Worm (Caenorhabditis elegans) whole organism, mixed stage, embryonic: Measurements from ENCODE around the gene Y57G11C.499.
"Not testable (repeated sequence)": the region's sequence is repeated elsewhere in the genome, so short reads cannot be mapped to it uniquely, and the experiment has no call there.

ENCODE experiments used
- M03D4.4 ChIP-seq: sonication (generic microtip); optimal IDR thresholded peaks from 2 replicates; lab custom pipeline; 2017; ENCODE audit warnings: mild to moderate bottlenecking, missing genetic modification characterization, missing compliant biosample characterization
- blmp-1 ChIP-seq: fragments of 150-350 bp; optimal IDR thresholded peaks from 2 replicates; lab custom pipeline; 2014; ENCODE audit warnings: missing biosample characterization, missing genetic modification characterization
- ceh-39 ChIP-seq: fragments of 150-350 bp; optimal IDR thresholded peaks from 2 replicates; lab custom pipeline; 2014; ENCODE audit warnings: missing biosample characterization, missing genetic modification characterization
- ces-1 ChIP-seq: fragments of 150-350 bp; optimal IDR thresholded peaks from 2 replicates; lab custom pipeline; 2014; ENCODE audit warnings: missing biosample characterization, missing genetic modification reagents, missing genetic modification characterization
- drap-1 ChIP-seq: fragments of 200-800 bp; sonication (Bioruptor generic); optimal IDR thresholded peaks from 3 replicates; lab custom pipeline; 2018; ENCODE audit warnings: mild to moderate bottlenecking, missing genetic modification characterization, missing compliant biosample characterization
- elt-1 ChIP-seq: sonication (generic microtip); optimal IDR thresholded peaks from 2 replicates; lab custom pipeline; 2017; ENCODE audit warnings: missing genetic modification characterization, mild to moderate bottlenecking, missing compliant biosample characterization, antibody characterized with exemption, moderate library complexity, borderline replicate concordance; ENCODE audit not compliant: insufficient read depth
- ham-2 ChIP-seq: fragments of 200-800 bp; sonication (Bioruptor generic); optimal IDR thresholded peaks from 2 replicates; lab custom pipeline; 2018; ENCODE audit warnings: mild to moderate bottlenecking, missing genetic modification characterization, missing compliant biosample characterization
- hlh-1 ChIP-seq: fragments of 150-350 bp; optimal IDR thresholded peaks from 2 replicates; lab custom pipeline; 2014; ENCODE audit warnings: missing biosample characterization, missing genetic modification reagents, missing genetic modification characterization
- lin-32 ChIP-seq: fragments of 200-800 bp; sonication (Bioruptor generic); optimal IDR thresholded peaks from 2 replicates; lab custom pipeline; 2018; ENCODE audit warnings: mild to moderate bottlenecking, missing genetic modification characterization, missing compliant biosample characterization
- lsy-2 ChIP-seq: fragments of 150-350 bp; optimal IDR thresholded peaks from 2 replicates; lab custom pipeline; 2014; ENCODE audit warnings: missing biosample characterization, missing genetic modification characterization
- mab-5 ChIP-seq: fragments of 150-350 bp; optimal IDR thresholded peaks from 2 replicates; lab custom pipeline; 2014; ENCODE audit warnings: missing biosample characterization, missing genetic modification characterization
- nhr-12 ChIP-seq: fragments of 150-350 bp; optimal IDR thresholded peaks from 2 replicates; lab custom pipeline; 2014; ENCODE audit warnings: missing biosample characterization, missing genetic modification characterization
- nhr-2 ChIP-seq: fragments of 150-350 bp; optimal IDR thresholded peaks from 2 replicates; lab custom pipeline; 2014; ENCODE audit warnings: missing biosample characterization, missing genetic modification characterization
- nhr-28 ChIP-seq: fragments of 150-350 bp; optimal IDR thresholded peaks from 2 replicates; lab custom pipeline; 2014; ENCODE audit warnings: missing biosample characterization, missing genetic modification characterization
- pha-4 ChIP-seq: fragments of 150-350 bp; optimal IDR thresholded peaks from 2 replicates; lab custom pipeline; 2018; ENCODE audit warnings: missing biosample characterization, missing genetic modification reagents, missing genetic modification characterization
- sem-2 ChIP-seq: fragments of 200-800 bp; sonication (Bioruptor generic); optimal IDR thresholded peaks from 2 replicates; lab custom pipeline; 2018; ENCODE audit warnings: mild to moderate bottlenecking, missing genetic modification characterization, missing compliant biosample characterization
- sptf-1 ChIP-seq: sonication (generic microtip); optimal IDR thresholded peaks from 2 replicates; lab custom pipeline; 2017; ENCODE audit warnings: mild to moderate bottlenecking, missing genetic modification characterization, moderate library complexity, missing compliant biosample characterization
- tbx-8 ChIP-seq: fragments of 200-800 bp; sonication (Bioruptor generic); optimal IDR thresholded peaks from 2 replicates; lab custom pipeline; 2018; ENCODE audit warnings: mild to moderate bottlenecking, missing genetic modification characterization, moderate library complexity, missing compliant biosample characterization
- unc-120 ChIP-seq: sonication (generic microtip); optimal IDR thresholded peaks from 2 replicates; lab custom pipeline; 2017; ENCODE audit warnings: missing genetic modification characterization, missing compliant biosample characterization; ENCODE audit not compliant: poor library complexity, severe bottlenecking
- unc-39 ChIP-seq: fragments of 150-350 bp; optimal IDR thresholded peaks from 2 replicates; lab custom pipeline; 2014; ENCODE audit warnings: missing biosample characterization, missing genetic modification characterization
- unc-62 ChIP-seq: fragments of 150-350 bp; optimal IDR thresholded peaks from 2 replicates; lab custom pipeline; 2014; ENCODE audit warnings: missing biosample characterization, missing genetic modification reagents, missing genetic modification characterization
- ztf-11 ChIP-seq: fragments of 150-350 bp; optimal IDR thresholded peaks from 2 replicates; lab custom pipeline; 2014; ENCODE audit warnings: missing biosample characterization, missing genetic modification characterization

The Y57G11C.499 gene

DNA sequence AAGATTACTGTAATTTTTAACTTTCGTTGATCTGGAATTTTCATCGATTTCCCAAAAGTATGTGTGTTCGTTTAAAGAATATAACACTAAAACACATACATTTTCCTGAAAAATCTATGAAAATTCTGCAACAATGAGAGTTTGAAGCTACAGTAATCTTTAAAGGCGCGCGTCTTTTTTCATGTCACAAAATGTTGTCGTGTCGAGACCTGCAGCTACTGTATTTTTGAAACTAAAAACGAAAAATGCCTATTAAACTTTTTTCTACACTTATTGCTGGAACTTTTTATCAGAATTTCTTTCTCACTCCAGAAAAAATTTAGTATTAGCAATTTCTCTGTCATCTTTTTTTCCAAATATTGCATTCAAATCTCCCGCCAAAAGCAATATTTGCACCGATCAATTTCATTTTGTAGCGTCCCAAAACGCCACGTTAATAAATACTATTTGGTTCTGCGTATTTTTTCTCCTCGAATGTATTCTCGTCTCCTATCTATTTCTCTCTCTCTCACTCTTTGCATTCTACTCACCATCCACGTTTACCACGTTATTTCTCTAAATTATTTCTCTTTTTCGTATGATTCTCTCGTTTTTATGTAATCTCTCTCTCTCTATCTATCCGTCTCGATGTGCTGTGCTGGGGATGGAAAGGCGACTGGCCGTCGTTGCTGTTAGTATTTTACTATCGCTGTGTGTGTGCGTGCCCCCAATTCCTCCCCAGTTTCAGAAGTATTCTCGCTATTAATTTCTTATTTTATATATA lies 31.8 kb upstream of the Y57G11C.499 start, which contains the start of gene melo-1:
melo-1 (plus strand) TSS at position 658 of the 763 bp plus-strand sequence.
- TF ChIP-seq unc-120 (tag; lab: Kevin White, UChicago): peak; percentile 16
- TF ChIP-seq pha-4 (tag; lab: Kevin White, UChicago): peak; percentile 38
- no peak for TF ChIP-seq unc-62 (GFP tag; lab: Kevin White, UChicago)
- no peak for TF ChIP-seq lsy-2 (tag; lab: Kevin White, UChicago)
- no peak for TF ChIP-seq lin-32 (GFP tag; lab: Kevin White, UChicago)
- peak; percentile 83 for TF ChIP-seq ces-1 (GFP tag; lab: Kevin White, UChicago)
- no peak for TF ChIP-seq sem-2 (GFP tag; lab: Kevin White, UChicago)
- TF ChIP-seq M03D4.4 (tag; lab: Kevin White, UChicago): peak; percentile 11

DNA sequence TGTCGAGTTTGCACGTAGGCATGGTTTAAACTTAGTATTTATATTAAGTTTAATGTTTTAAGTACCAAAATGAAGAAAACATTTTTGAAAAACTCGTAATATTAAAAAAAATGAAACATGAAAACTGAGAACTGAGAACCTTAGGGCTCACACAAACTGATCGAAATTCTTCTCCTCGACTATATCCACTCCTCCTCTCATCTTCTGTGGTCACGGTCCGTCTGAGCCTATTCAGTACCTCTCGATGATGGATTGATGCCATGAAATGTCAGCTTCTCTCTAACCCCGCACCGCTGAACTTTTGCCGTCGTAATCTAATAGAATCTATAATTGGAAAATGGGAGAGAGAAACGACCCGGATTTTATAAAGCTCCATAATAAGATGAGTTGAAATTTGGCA lies 29.7 kb upstream of the Y57G11C.499 start, which contains the start of gene nlp-56:
nlp-56 (minus strand) TSS at position 257 of the 400 bp plus-strand sequence.
- no peak for TF ChIP-seq nhr-2 (tag; lab: Kevin White, UChicago)
- TF ChIP-seq ces-1 (GFP tag; lab: Kevin White, UChicago): peak; percentile 37
- no peak for TF ChIP-seq tbx-8
- TF ChIP-seq, all 35 proteins: peak for 1

DNA sequence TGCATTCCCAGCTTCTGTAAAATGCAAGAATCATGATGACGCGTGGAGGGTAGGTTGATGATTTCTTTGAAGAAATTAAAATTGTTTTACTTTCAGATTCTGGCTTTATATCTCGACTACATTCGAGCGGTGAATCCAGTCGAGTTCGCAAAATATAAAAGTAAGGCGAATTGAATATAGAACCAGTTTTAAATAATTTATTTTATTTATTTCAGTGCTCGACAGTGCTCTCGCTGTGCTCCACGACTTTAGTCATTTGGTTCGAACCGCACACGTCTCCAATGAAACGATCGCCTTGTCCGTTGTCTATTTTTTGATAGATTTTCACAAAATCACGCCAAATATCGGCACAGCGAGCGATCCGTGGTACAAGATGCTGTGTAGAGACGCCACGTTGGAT lies 27.5 kb upstream of the Y57G11C.499 start, which contains the start of gene Y57G11C.1130:
Y57G11C.1130 (plus strand) TSS at position 301 of the 400 bp plus-strand sequence.
- TF ChIP-seq unc-39 (tag; lab: Kevin White, UChicago) (no peak), blmp-1 (tag; lab: Kevin White, UChicago) (no peak), ceh-39 (tag; lab: Kevin White, UChicago) (no peak), tbx-8 (no peak), ham-2 (GFP tag; lab: Kevin White, UChicago) (no peak), unc-120 (tag; lab: Kevin White, UChicago) (no peak), lsy-2 (tag; lab: Kevin White, UChicago) (no peak), nhr-12 (tag; lab: Kevin White, UChicago) (no peak), mab-5 (no peak), unc-62 (GFP tag; lab: Kevin White, UChicago) (no peak)

DNA sequence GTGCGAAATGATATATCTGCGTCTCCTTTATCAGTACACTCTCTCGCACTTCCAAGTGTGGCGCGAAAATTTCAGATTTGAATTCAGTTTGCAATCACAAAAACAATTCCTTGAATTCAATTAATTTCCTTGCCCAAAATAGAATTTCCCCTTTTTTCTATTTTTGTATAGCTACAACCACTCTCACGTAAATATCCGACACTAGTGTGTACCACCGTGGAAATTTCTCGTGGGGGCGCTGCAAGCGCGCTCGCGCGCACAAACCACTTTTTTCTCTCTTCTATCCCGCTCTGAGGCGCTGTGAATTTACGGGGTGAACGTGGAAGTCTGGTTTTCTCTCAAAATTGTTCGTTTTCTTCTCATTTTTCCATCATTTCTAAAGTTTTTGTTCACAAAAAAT lies 26.8 kb upstream of the Y57G11C.499 start, which contains the start of gene Y57G11C.8:
Y57G11C.8 (plus strand) TSS at position 301 of the 400 bp plus-strand sequence.
- TF ChIP-seq nhr-28 (tag; lab: Kevin White, UChicago): no peak

DNA sequence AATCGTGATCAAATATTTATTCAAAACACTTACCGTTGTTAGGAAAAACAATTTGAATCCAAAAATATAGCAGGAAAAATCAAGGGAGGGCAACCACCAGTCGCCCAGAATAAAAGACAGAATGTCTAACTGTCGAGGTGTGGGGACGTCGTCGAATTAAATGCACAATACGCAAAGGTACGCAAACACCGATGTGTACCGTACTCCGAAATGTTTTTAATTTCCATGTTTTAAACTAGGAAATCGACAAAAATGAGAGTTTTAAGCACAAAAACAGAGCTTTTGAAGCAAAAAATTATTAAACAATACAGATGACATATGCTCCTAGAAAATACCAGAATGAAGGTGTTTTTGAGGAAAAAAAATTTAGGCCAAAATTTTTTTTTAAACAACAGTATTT lies 19.7 kb upstream of the Y57G11C.499 start, which contains the start of gene Y57G11C.51:
Y57G11C.51 (minus strand) TSS at position 101 of the 400 bp plus-strand sequence.
- TF ChIP-seq lsy-2 (tag; lab: Kevin White, UChicago); unc-120 (tag; lab: Kevin White, UChicago); mab-5: not testable (repeated sequence)

DNA sequence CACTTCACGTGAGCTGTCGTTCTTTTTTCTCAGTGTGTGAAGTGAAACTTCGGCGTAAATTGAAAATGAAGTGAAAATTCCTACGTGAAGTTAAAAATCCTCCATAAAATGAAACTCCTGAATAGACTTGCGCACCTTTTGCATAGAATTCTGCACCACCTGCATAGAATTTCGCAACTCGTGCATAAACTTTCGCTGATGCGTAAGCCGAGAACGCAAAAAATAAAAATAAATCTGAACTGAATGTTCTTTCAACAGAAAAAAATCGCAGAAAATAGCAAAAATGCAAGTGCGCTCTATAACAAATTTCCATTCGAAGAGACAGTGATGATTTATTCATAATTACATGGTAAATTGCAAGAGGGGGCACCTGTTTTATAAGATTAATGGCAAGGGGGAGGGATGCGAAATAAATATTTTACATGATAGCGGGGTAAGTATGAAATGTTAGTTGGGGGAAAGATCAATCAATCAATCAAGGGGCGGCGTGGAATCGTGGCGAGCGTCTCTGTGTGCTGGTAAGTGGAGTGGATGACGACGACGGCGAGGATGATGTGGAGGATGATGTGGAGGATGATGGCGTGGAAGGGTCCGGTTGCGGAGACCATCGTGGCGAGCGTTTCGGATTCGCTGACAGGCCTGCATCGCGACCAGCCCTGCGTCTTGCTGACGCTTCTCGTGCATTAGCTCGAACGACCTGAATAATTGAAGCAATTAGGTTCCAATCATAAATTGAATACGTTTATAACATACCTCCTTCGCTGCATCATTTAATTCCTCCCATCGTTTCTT lies 18.7 kb upstream of the Y57G11C.499 start, which contains the start of gene Y57G11C.36:
Y57G11C.36 (minus strand) TSS at position 502 of the 792 bp plus-strand sequence.
- TF ChIP-seq ztf-11 (tag; lab: Kevin White, UChicago): no peak
- TF ChIP-seq ham-2 (GFP tag; lab: Kevin White, UChicago): no peak

DNA sequence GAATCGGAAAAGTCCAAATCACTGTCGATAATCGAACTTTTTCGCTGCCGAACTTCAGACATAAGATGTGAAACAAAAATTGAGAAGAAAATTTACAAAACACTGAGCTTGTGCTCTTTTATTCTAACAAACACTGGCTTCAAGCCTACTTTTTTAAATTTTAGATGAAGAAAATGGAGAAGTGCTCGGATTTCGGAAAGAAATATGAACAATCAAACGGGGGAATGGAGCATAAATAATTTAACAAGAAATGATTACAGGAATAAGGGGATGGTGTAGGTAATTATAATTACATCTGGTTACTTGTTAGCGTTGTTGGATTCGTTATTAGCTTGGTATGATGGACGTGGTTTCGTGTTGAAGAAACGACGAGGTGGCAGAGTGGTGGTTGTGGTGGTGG lies 16.6 kb upstream of the Y57G11C.499 start, which contains the start of gene degl-1:
degl-1 (minus strand) TSS at position 101 of the 400 bp plus-strand sequence.
- TF ChIP-seq mab-5 (no peak), M03D4.4 (tag; lab: Kevin White, UChicago) (no peak), ces-1 (GFP tag; lab: Kevin White, UChicago) (no peak), sptf-1 (tag; lab: Kevin White, UChicago) (no peak), drap-1 (GFP tag; lab: Kevin White, UChicago) (no peak), tbx-8 (no peak), hlh-1 (tag; lab: Kevin White, UChicago) (no peak), nhr-2 (tag; lab: Kevin White, UChicago) (no peak), elt-1 (tag; lab: Kevin White, UChicago) (no peak)
